Worm (Caenorhabditis elegans) whole organism, early embryonic: ENCODE data around the gene srh-204.
"Not testable (repeated sequence)": the region's sequence is repeated elsewhere in the genome, so short reads cannot be mapped to it uniquely, and the experiment has no call there.

Source experiments
- B0310.2 ChIP-seq: sonication (generic microtip); optimal IDR thresholded peaks from 2 replicates; lab custom pipeline; 2016; ENCODE audit warnings: mild to moderate bottlenecking, missing genetic modification characterization, missing compliant biosample characterization
- F13C5.2 ChIP-seq: sonication (generic microtip); optimal IDR thresholded peaks from 2 replicates; lab custom pipeline; 2017; ENCODE audit warnings: mild to moderate bottlenecking, missing genetic modification characterization, inconsistent platforms, missing compliant biosample characterization
- aly-1 ChIP-seq: sonication (generic microtip); optimal IDR thresholded peaks from 2 replicates; lab custom pipeline; 2016; ENCODE audit warnings: missing genetic modification characterization, missing compliant biosample characterization
- ama-1 ChIP-seq: fragments of 150-350 bp; optimal IDR thresholded peaks from 2 replicates; lab custom pipeline; 2014
- ceh-13 ChIP-seq: fragments of 200-800 bp; sonication (Bioruptor generic); optimal IDR thresholded peaks from 2 replicates; lab custom pipeline; 2018; ENCODE audit warnings: mild to moderate bottlenecking, missing genetic modification characterization, missing compliant biosample characterization
- ceh-36 ChIP-seq: sonication (generic microtip); optimal IDR thresholded peaks from 2 replicates; lab custom pipeline; 2016; ENCODE audit warnings: missing genetic modification characterization, inconsistent platforms, missing compliant biosample characterization
- ets-7 ChIP-seq: sonication (generic microtip); optimal IDR thresholded peaks from 2 replicates; lab custom pipeline; 2016; ENCODE audit warnings: missing genotype, missing genetic modification characterization, missing compliant biosample characterization
- flt-1 ChIP-seq: fragments of 200-800 bp; sonication (Bioruptor generic); IDR thresholded peaks from 2 replicates; pipeline ENCODE4 v1.3.6; 2022; ENCODE audit warnings: missing genetic modification characterization, missing compliant biosample characterization
- hmbx-1 ChIP-seq: sonication (generic microtip); optimal IDR thresholded peaks from 2 replicates; lab custom pipeline; 2016; ENCODE audit warnings: mild to moderate bottlenecking, missing genetic modification characterization, missing compliant biosample characterization
- hmg-4 ChIP-seq: fragments of 200-800 bp; sonication (Bioruptor generic); optimal IDR thresholded peaks from 2 replicates; lab custom pipeline; 2018; ENCODE audit warnings: mild to moderate bottlenecking, missing genetic modification characterization, missing compliant biosample characterization
- hnd-1 ChIP-seq: sonication (generic microtip); optimal IDR thresholded peaks from 2 replicates; lab custom pipeline; 2016; ENCODE audit warnings: missing genetic modification characterization, missing compliant biosample characterization
- pes-1 ChIP-seq: fragments of 200-800 bp; sonication (Bioruptor generic); IDR thresholded peaks from 2 replicates; pipeline ENCODE4 v1.3.6; 2022; ENCODE audit warnings: missing genetic modification reagents, missing genetic modification characterization, missing compliant biosample characterization
- scrt-1 ChIP-seq: fragments of 200-800 bp; sonication (Bioruptor generic); IDR thresholded peaks from 2 replicates; pipeline ENCODE4 v1.3.6; 2022; ENCODE audit warnings: missing genetic modification characterization, missing compliant biosample characterization
- sea-1 ChIP-seq: fragments of 200-800 bp; sonication (Bioruptor generic); conservative IDR thresholded peaks from 2 replicates; pipeline ENCODE4 v1.3.6; 2022; ENCODE audit warnings: missing genetic modification characterization, missing compliant biosample characterization
- tbx-11 ChIP-seq: fragments of 200-800 bp; sonication (Bioruptor generic); IDR thresholded peaks from 2 replicates; pipeline ENCODE4 v1.3.6; 2022; ENCODE audit warnings: missing genetic modification characterization, missing compliant biosample characterization
- tbx-37 ChIP-seq: fragments of 200-800 bp; sonication (Bioruptor generic); conservative IDR thresholded peaks from 2 replicates; pipeline ENCODE4 v1.3.6; 2022; ENCODE audit warnings: missing genetic modification reagents, missing genetic modification characterization, missing compliant biosample characterization
- tra-4 ChIP-seq: sonication (generic microtip); optimal IDR thresholded peaks from 2 replicates; lab custom pipeline; 2017; ENCODE audit warnings: missing genetic modification characterization, missing compliant biosample characterization

srh-204 gene

DNA sequence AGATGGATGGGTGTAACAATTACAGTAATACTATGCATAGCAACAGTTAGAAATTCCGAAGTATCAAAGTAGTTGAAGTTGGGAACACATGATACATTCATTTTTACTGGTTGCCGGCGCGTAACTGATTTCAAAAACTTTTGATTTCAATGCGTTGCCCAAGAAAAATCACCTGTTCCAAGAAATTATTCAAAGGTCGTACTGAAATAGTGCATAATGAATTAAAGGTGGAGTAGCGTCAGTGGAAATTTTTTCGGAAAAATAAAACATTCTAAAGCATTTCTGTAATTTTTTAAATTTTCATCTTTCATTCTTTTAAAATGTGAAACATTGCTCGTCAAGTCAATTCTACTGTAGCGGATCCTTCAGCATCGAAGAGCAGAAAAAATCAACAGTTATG lies at the start of gene srh-204:
TSS of gene srh-204 (minus strand) at position 101 of the 400 bp plus-strand sequence.
- TF ChIP-seq ceh-13 (GFP tag; lab: Kevin White, UChicago): no peak
- TF ChIP-seq flt-1 (GFP tag; lab: Robert Waterston, UW): no peak

DNA sequence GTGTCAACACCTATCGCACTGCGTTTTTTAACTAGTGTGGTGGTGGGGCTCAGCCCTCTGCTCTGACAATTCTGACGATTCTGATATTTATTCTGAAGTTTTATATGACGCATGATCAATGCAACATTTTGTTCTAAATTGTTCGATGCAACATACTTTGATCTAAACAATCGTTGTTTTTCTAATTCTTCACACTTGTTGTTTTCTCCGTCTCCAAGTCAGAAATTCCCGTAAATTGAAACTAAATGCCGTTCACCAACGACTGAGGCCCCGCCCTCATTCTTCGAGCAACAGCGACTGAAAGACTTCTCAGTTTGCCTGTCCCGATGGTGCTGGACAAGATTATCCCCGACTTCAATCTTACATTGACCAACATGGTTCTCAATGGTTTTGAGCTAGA lies 44.5 kb upstream of the srh-204 start, which contains the start of gene srt-19:
TSS of gene srt-19 (plus strand) at position 301 of the 400 bp plus-strand sequence.
- not testable (repeated sequence) for TF ChIP-seq aly-1 (tag; lab: Kevin White, UChicago); tbx-11 (GFP tag; lab: Robert Waterston, UW); hmbx-1 (tag; lab: Kevin White, UChicago)

DNA sequence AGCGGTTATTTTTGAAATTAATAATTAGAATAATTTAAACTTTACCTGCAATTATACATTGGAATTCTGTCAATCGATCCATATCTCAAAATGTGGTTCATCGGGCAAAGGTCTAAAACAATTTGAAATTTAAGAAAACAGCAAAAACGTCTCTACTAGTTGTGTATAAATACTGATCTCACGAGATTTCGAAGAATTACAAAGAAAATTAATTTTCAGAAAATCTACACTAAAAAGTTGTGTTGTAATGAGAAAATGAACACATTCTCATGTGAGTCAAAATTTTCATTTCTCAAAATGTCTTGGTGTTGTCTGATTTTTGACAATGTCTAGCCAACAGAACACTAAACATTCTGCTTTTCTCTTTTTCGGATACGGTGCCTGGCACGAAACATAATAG lies 41.5 kb upstream of the srh-204 start, which contains the start of gene srt-37:
TSS of gene srt-37 (minus strand) at position 101 of the 400 bp plus-strand sequence.
- TF ChIP-seq hmg-4 (GFP tag; lab: Kevin White, UChicago); tbx-11 (GFP tag; lab: Robert Waterston, UW); ama-1 (lab: Kevin White, UChicago): not testable (repeated sequence)

DNA sequence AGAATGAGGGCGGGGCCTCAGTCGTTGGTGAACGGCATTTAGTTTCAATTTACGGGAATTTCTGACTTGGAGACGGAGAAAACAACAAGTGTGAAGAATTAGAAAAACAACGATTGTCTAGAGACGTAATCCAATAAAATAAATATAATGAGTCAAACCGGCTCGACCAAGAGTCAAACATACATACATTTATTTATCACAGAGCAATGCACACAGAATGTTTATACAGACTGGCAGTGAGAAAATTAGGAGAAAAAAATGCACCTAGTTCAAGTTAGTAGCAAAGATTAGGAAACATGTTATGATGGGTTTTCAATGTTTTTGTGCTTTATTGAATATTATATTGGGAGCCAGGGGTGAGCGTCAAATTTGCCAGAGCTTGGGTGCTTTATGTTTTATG lies 38.5 kb upstream of the srh-204 start, which contains the start of gene srt-20:
TSS of gene srt-20 (minus strand) at position 101 of the 400 bp plus-strand sequence.
- not testable (repeated sequence) for TF ChIP-seq sea-1 (GFP tag; lab: Robert Waterston, UW); ets-7 (tag; lab: Kevin White, UChicago); tbx-37

DNA sequence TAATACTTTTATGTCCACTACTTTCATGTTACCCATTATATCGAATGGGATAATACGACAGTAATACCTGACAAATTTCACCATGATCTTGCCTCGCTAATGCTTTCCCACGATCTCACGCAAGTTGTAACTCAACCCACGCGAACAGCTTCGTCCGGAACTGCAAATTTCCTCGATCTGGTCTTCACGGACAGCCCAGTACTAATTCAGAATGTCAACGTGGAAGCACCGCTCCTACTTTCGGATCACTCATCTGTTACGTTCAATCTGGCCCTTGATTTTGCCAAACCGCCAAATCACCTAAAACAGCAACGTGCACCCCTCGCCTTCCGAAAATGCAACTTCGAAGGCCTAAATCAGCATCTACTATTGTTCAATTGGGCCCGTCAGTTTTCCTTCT lies 33.2 kb upstream of the srh-204 start:
- TF ChIP-seq hmbx-1 (tag; lab: Kevin White, UChicago) (no peak), aly-1 (tag; lab: Kevin White, UChicago) (no peak), pes-1 (GFP tag; lab: Robert Waterston, UW) (no peak), ceh-13 (GFP tag; lab: Kevin White, UChicago) (no peak), sea-1 (GFP tag; lab: Robert Waterston, UW) (no peak), tbx-37 (no peak), B0310.2 (no peak), hnd-1 (no peak), F13C5.2 (tag; lab: Kevin White, UChicago) (no peak), tra-4 (tag; lab: Kevin White, UChicago) (no peak), scrt-1 (GFP tag; lab: Robert Waterston, UW) (no peak), flt-1 (GFP tag; lab: Robert Waterston, UW) (no peak), ama-1 (lab: Kevin White, UChicago) (no peak)

DNA sequence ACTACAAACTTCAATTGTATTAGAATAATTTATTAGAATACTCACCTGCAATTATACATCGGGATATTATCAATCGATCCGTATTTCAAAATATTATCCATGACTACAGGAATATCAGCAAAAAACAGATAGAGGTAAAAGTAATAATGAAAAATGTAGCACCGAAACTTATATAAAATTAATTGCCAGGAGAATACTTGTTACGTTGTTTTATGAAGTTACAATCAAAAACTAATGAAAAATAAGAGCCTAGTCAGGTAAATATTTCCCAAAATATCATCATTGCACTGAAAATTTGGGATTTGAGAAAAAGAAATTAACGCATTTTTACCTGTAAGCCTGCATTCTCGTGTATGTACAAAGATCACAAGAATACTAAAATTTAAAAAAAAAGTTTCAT lies 31.1 kb upstream of the srh-204 start, which contains the start of gene srt-38:
TSS of gene srt-38 (minus strand) at position 101 of the 400 bp plus-strand sequence.
- not testable (repeated sequence) for TF ChIP-seq tra-4 (tag; lab: Kevin White, UChicago); flt-1 (GFP tag; lab: Robert Waterston, UW); pes-1 (GFP tag; lab: Robert Waterston, UW)

DNA sequence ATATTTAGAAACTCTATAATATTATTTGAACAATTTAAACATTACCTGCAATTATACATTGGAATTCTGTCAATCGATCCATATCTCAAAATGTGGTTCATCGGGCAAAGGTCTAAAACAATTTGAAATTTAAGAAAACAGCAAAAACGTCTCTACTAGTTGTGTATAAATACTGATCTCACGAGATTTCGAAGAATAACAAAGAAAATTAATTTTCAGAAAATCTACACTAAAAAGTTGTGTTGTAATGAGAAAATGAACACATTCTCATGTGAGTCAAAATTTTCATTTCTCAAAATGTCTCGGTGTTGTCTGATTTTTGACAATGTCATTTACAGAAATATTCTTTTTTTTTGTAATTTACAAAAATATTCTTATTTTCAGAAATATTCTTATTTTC lies 28.0 kb upstream of the srh-204 start, which contains the start of gene srt-36:
TSS of gene srt-36 (minus strand) at position 101 of the 400 bp plus-strand sequence.
- TF ChIP-seq sea-1 (GFP tag; lab: Robert Waterston, UW); ceh-13 (GFP tag; lab: Kevin White, UChicago); ets-7 (tag; lab: Kevin White, UChicago): not testable (repeated sequence)

DNA sequence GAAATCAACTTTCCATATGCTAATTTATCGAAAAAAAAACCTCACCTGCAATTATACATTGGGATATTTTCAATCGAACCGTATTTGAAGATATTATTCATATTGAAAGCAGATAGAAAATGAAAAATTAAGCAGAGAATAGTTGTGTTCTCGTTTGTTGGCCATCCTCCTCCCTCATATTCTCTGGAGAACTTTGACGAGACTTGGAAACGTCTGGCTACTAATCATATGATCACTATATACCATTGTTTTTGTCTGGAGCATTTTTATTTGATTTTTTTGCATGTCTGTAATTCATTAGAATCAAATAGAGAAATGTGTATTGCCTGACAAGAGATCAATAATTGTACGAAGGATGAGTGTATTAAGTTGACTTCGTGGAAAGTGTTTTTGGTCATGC lies 24.3 kb upstream of the srh-204 start, which contains the start of gene srt-35:
TSS of gene srt-35 (minus strand) at position 101 of the 400 bp plus-strand sequence.
- TF ChIP-seq ceh-13 (GFP tag; lab: Kevin White, UChicago) (no peak), hmbx-1 (tag; lab: Kevin White, UChicago) (no peak), F13C5.2 (tag; lab: Kevin White, UChicago) (no peak), aly-1 (tag; lab: Kevin White, UChicago) (no peak), pes-1 (GFP tag; lab: Robert Waterston, UW) (no peak), hmg-4 (GFP tag; lab: Kevin White, UChicago) (no peak), flt-1 (GFP tag; lab: Robert Waterston, UW) (no peak), B0310.2 (no peak), scrt-1 (GFP tag; lab: Robert Waterston, UW) (no peak), hnd-1 (no peak), tbx-11 (GFP tag; lab: Robert Waterston, UW) (no peak), ama-1 (lab: Kevin White, UChicago) (no peak), tbx-37 (no peak), tra-4 (tag; lab: Kevin White, UChicago) (no peak), ceh-36 (tag; lab: Kevin White, UChicago) (no peak)

DNA sequence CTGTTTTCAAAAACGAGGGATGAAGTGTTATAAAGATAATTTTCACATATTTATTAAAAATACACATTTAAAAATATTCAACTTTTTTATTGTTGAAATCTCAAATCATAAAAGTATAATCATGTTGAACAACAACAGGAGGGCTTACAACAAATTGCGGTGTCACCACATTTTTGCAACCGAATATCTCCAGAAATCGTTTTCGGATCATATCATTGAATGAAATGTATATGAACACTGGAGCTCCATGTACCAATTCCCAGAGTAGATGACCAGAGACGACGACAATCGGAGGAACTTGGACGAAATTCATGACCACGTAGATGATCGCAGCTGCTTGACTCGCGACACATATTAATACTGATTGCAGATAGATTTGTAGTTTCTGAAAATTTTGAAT lies 21.2 kb upstream of the srh-204 start:
- TF ChIP-seq ceh-13 (GFP tag; lab: Kevin White, UChicago): no peak
- no peak for TF ChIP-seq hmbx-1 (tag; lab: Kevin White, UChicago)
- TF ChIP-seq tbx-11 (GFP tag; lab: Robert Waterston, UW): no peak
- TF ChIP-seq flt-1 (GFP tag; lab: Robert Waterston, UW): no peak
